Worm (Caenorhabditis elegans) whole organism, mixed stage, embryonic: Measurements from ENCODE around the gene cls-1.

Experiments used
- ceh-83 ChIP-seq: fragments of 200-800 bp; sonication (Bioruptor generic); optimal IDR thresholded peaks from 2 replicates; lab custom pipeline; 2018; ENCODE audit warnings: mild to moderate bottlenecking, missing genetic modification characterization, missing compliant biosample characterization
- elt-1 ChIP-seq: sonication (generic microtip); optimal IDR thresholded peaks from 2 replicates; lab custom pipeline; 2017; ENCODE audit warnings: missing genetic modification characterization, mild to moderate bottlenecking, missing compliant biosample characterization, antibody characterized with exemption, moderate library complexity, borderline replicate concordance; ENCODE audit not compliant: insufficient read depth
- hlh-1 ChIP-seq: fragments of 150-350 bp; optimal IDR thresholded peaks from 2 replicates; lab custom pipeline; 2014; ENCODE audit warnings: missing biosample characterization, missing genetic modification reagents, missing genetic modification characterization
- lsy-2 ChIP-seq: fragments of 150-350 bp; optimal IDR thresholded peaks from 2 replicates; lab custom pipeline; 2014; ENCODE audit warnings: missing biosample characterization, missing genetic modification characterization
- nhr-237 ChIP-seq: fragments of 150-350 bp; optimal IDR thresholded peaks from 2 replicates; lab custom pipeline; 2014; ENCODE audit warnings: missing biosample characterization, missing genetic modification characterization
- nhr-76 ChIP-seq: sonication (generic microtip); optimal IDR thresholded peaks from 2 replicates; lab custom pipeline; 2017; ENCODE audit warnings: missing biosample characterization, missing genetic modification characterization
- pha-4 ChIP-seq: fragments of 150-350 bp; optimal IDR thresholded peaks from 2 replicates; lab custom pipeline; 2018; ENCODE audit warnings: missing biosample characterization, missing genetic modification reagents, missing genetic modification characterization
- snpc-4 ChIP-seq: fragments of 150-350 bp; optimal IDR thresholded peaks from 2 replicates; lab custom pipeline; 2014; ENCODE audit warnings: missing biosample characterization, missing genetic modification characterization

- no peak for TF ChIP-seq pha-4 (tag; lab: Kevin White, UChicago)
- TF ChIP-seq nhr-237, result no peak
- no peak for TF ChIP-seq snpc-4 (tag; lab: Kevin White, UChicago)
- TF ChIP-seq nhr-76, result no peak
- TF ChIP-seq elt-1 (tag; lab: Kevin White, UChicago), result no peak
- no peak for TF ChIP-seq ceh-83 (GFP tag; lab: Kevin White, UChicago)
- peak; percentile 78 for TF ChIP-seq hlh-1
- no peak for TF ChIP-seq lsy-2 (tag; lab: Kevin White, UChicago)
These were observed 41.0 kb downstream of the cls-1 start for ce11 chrIII:7548963-7549362.
